Worm (Caenorhabditis elegans) whole organism, young adult: Measurements from ENCODE around the gene C34C12.1.

Experiments
- ama-1 ChIP-seq, 3 experiments: fragments of 150-350 bp in 1 of 3; sonication (generic microtip) in 2 of 3; optimal IDR thresholded peaks; 2 replicates each; lab custom pipeline; 2014 to 2018; ENCODE audit warnings: missing biosample characterization in 2 of 3, missing genetic modification characterization in 2 of 3, missing genetic modification reagents in 2 of 3
- chd-7 ChIP-seq: sonication (generic microtip); optimal IDR thresholded peaks from 2 replicates; lab custom pipeline; 2016; ENCODE audit warnings: mild to moderate bottlenecking, missing genetic modification characterization, moderate library complexity, missing compliant biosample characterization
- egrh-3 ChIP-seq: fragments of 200-800 bp; sonication (Bioruptor generic); IDR thresholded peaks from 2 replicates; pipeline ENCODE4 v1.3.6; 2022; ENCODE audit warnings: missing genetic modification reagents, missing genetic modification characterization, missing compliant biosample characterization
- mes-4 ChIP-seq: sonication (generic microtip); optimal IDR thresholded peaks from 2 replicates; lab custom pipeline; 2016; ENCODE audit warnings: missing genotype, missing genetic modification characterization, missing compliant biosample characterization
- nfya-2 ChIP-seq: fragments of 200-800 bp; sonication (Bioruptor generic); IDR thresholded peaks from 2 replicates; pipeline ENCODE4 v1.3.6; 2022; ENCODE audit warnings: missing genetic modification reagents, missing genetic modification characterization, missing compliant biosample characterization
- pha-4 ChIP-seq: fragments of 150-350 bp; sonication (generic microtip); optimal IDR thresholded peaks from 2 replicates; lab custom pipeline; 2014; ENCODE audit warnings: missing biosample characterization, missing genetic modification reagents, missing genetic modification characterization
- tbx-9 ChIP-seq: sonication (generic microtip); optimal IDR thresholded peaks from 2 replicates; lab custom pipeline; 2016; ENCODE audit warnings: borderline replicate concordance, missing genetic modification characterization, inconsistent platforms, missing compliant biosample characterization
- ztf-18 ChIP-seq: sonication (generic microtip); optimal IDR thresholded peaks from 2 replicates; lab custom pipeline; 2016; ENCODE audit warnings: missing genotype, mild to moderate bottlenecking, missing genetic modification characterization, missing compliant biosample characterization

DNA sequence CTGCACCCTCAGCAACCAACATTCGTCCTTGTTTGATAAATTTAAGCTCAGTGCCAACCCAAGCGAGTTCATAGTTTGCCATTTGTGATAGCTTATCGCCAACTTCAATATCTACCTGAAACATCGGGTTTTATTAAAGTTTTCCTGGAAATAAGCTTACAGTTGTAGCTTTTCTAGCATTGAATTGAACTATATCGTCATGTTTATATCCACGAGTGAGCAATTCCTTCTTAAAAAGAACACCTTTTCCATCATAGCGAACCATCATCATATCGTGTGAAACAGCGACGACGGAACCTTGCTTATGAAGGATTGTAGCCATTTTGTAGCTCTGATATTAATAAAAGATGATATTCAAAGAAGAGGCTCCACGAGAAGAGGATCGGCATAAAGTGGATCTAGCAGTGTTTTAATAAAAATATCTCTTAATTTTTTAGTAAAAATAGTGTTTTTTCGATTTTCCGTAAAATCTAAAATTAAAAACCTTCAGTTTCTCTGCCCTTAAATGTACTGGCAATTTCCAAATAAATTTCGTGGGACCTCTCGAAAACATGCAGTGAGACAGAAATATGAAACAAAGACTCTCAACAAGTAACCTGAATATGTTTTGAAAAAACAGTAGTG lies 48.2 kb downstream of the C34C12.1 start, which contains the start of gene M01F1.8:
- TF ChIP-seq tbx-9 (tag; lab: Kevin White, UChicago) (no peak), chd-7 (tag; lab: Kevin White, UChicago) (no peak), pha-4 (no peak), ama-1 (optimal IDR thresholded peaks at IDR 0.05; lab: Kevin White, UChicago) (no peak), ama-1 (GFP tag; optimal IDR thresholded peaks at IDR 0.05; lab: Kevin White, UChicago) (peak in 1 of 2 experiments; percentile 45), nfya-2 (GFP tag; lab: Robert Waterston, UW) (0 out of 2 replicates have a peak, but pooled peaks have one; percentile 54), ztf-18 (tag; lab: Kevin White, UChicago) (peak; percentile 19), egrh-3 (GFP tag; lab: Robert Waterston, UW) (no peak), mes-4 (tag; lab: Kevin White, UChicago) (no peak)
